Fruit fly (Drosophila melanogaster): ENCODE data around the gene CG32104.

- TF ChIP-seq pan (optimal IDR thresholded peaks at IDR 0.05) = no peak
- TF ChIP-seq usp (GFP tag; optimal IDR thresholded peaks at IDR 0.05) = no peak
- TF ChIP-seq psq (optimal IDR thresholded peaks at IDR 0.05) = no peak
Measured at dm6 chr3L:12395871-12396270, 3.3 kb downstream of the CG32104 start, which contains the start of gene Obp69a.

All from whole organism.